Fruit fly (Drosophila melanogaster): ENCODE measurements around the gene RpS10b.

RpS10b gene

DNA sequence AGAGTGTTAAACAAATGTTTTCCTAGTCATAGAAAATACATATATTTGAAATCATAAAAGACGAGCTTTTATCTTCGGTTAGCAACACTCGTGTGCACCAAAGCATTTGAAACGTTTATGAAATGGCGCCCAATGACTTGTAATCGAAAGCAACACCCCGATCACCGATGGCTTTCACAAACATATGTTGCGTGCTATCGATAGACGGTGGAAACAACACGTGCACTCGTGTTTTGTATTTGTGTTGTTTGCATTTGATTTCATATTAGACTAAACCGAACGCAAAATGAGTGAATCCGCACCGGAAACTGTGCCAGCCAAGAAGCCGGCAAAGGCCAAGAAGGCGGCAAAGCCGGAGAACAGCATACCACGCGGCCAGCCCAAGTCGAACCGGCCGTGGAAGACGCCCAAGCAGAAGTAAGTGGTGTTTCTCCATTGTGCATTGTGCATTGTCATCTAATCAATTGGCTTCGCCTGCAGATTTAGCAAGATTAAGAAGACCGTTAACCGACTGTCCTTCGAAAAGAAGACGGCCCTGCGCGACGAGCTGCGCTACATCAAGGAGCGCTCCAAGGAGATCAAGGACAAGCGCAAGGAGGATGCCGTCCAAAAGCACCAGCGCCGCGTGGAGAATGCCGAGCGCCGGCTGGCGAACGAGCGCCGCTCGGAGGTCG lies 18.3 kb downstream of the RpS10b start, which contains the start of gene CG14210 (continued):
- TF ChIP-seq CG3726 (GFP tag; IDR thresholded peaks at IDR 0.05) (no peak), CG16813 (GFP tag; IDR thresholded peaks at IDR 0.05; ENCODE audit: partially characterized antibody) (peak; percentile 62), CG8359 (GFP tag; optimal IDR thresholded peaks at IDR 0.05; ENCODE audit: borderline replicate concordance) (no peak), cato (GFP tag; optimal IDR thresholded peaks at IDR 0.05; ENCODE audit: borderline replicate concordance) (no peak), Hr3 (GFP tag; optimal IDR thresholded peaks at IDR 0.05) (no peak), HmgZ (tag; optimal IDR thresholded peaks at IDR 0.05) (peak; percentile 7), CG6683 (GFP tag; optimal IDR thresholded peaks at IDR 0.05) (no peak), HLH3B (GFP tag; IDR thresholded peaks at IDR 0.05) (no peak), ato (GFP tag; IDR thresholded peaks at IDR 0.05; ENCODE audit: partially characterized antibody) (peak; percentile 69), emc (GFP tag; optimal IDR thresholded peaks at IDR 0.05) (no peak), ERR (GFP tag; optimal IDR thresholded peaks at IDR 0.05) (no peak), Sox102F (GFP tag; optimal IDR thresholded peaks at IDR 0.05) (no peak), CG15696 (tag; optimal IDR thresholded peaks at IDR 0.05) (no peak), CG2875 (GFP tag; optimal IDR thresholded peaks at IDR 0.05) (no peak), CG10147 (GFP tag; optimal IDR thresholded peaks at IDR 0.05) (no peak), Doc2 (GFP tag; IDR thresholded peaks at IDR 0.05) (no peak), Doc3 (GFP tag; IDR thresholded peaks at IDR 0.05; ENCODE audit: partially characterized antibody) (peak; percentile 49; the same call in 2 of the 3 replicates), tap (tag; optimal IDR thresholded peaks at IDR 0.05) (no peak), Asciz (GFP tag; optimal IDR thresholded peaks at IDR 0.05) (no peak), CG11504 (tag; optimal IDR thresholded peaks at IDR 0.05) (no peak), CG12744 (GFP tag; optimal IDR thresholded peaks at IDR 0.05) (no peak), pros (GFP tag; optimal IDR thresholded peaks at IDR 0.05) (no peak), bcd (GFP tag; optimal IDR thresholded peaks at IDR 0.05) (no peak), CG34224 (GFP tag; IDR thresholded peaks at IDR 0.05; ENCODE audit: partially characterized antibody) (peak; percentile 73), CG12219 (GFP tag; optimal IDR thresholded peaks at IDR 0.05) (no peak), Chrac-16 (GFP tag; optimal IDR thresholded peaks at IDR 0.05) (no peak), wdn (GFP tag; IDR thresholded peaks at IDR 0.05) (no peak), Hr51 (GFP tag; optimal IDR thresholded peaks at IDR 0.05) (no peak), CG17359 (tag; optimal IDR thresholded peaks at IDR 0.05) (no peak), pfk (GFP tag; optimal IDR thresholded peaks at IDR 0.05) (peak; percentile 70), Bgb (GFP tag; IDR thresholded peaks at IDR 0.05; ENCODE audit: partially characterized antibody) (peak; percentile 71), Antp (GFP tag; optimal IDR thresholded peaks at IDR 0.05) (no peak), CG18476 (GFP tag; optimal IDR thresholded peaks at IDR 0.05) (no peak), Awh (GFP tag; IDR thresholded peaks at IDR 0.05) (no peak), org-1 (GFP tag; optimal IDR thresholded peaks at IDR 0.05) (no peak), caup (GFP tag; optimal IDR thresholded peaks at IDR 0.05; ENCODE audit: severe bottlenecking) (no peak), sens-2 (GFP tag; IDR thresholded peaks at IDR 0.05) (no peak), CG34376 (GFP tag; optimal IDR thresholded peaks at IDR 0.05) (no peak), Mad (GFP tag; optimal IDR thresholded peaks at IDR 0.05) (no peak), slbo (GFP tag; IDR thresholded peaks at IDR 0.05) (no peak), CG15073 (GFP tag; optimal IDR thresholded peaks at IDR 0.05) (no peak), CG12299 (tag; optimal IDR thresholded peaks at IDR 0.05) (no peak), ab (GFP tag; optimal IDR thresholded peaks at IDR 0.05) (no peak), cad (GFP tag; optimal IDR thresholded peaks at IDR 0.05) (no peak), Xrp1 (GFP tag; IDR thresholded peaks at IDR 0.05) (no peak), CG9437 (GFP tag; optimal IDR thresholded peaks at IDR 0.05) (no peak), Usf (GFP tag; optimal IDR thresholded peaks at IDR 0.05) (no peak), Taf1 (GFP tag; IDR thresholded peaks at IDR 0.05) (no peak), CG17829 (tag; optimal IDR thresholded peaks at IDR 0.05) (no peak)

All from whole organism, embryonic.